Worm (Caenorhabditis elegans): ENCODE data around the gene acbp-5.

- TF ChIP-seq egl-44 (GFP tag; IDR thresholded peaks at IDR 0.05), result no peak
- TF ChIP-seq let-607 (tag; optimal IDR thresholded peaks at IDR 0.05), result no peak
- no peak for TF ChIP-seq sdz-38 (tag; optimal IDR thresholded peaks at IDR 0.05)
- no peak for TF ChIP-seq nhr-80 (tag; optimal IDR thresholded peaks at IDR 0.05)
- no peak for TF ChIP-seq nhr-120 (GFP tag; IDR thresholded peaks at IDR 0.05)
- TF ChIP-seq F55B11.4 (tag; optimal IDR thresholded peaks at IDR 0.05; ENCODE audit: borderline replicate concordance, insufficient read depth), result no peak
- TF ChIP-seq bed-1 (GFP tag; IDR thresholded peaks at IDR 0.05), result no peak
- no peak for TF ChIP-seq ama-1 (optimal IDR thresholded peaks at IDR 0.05)
- TF ChIP-seq ama-1 (GFP tag; optimal IDR thresholded peaks at IDR 0.05), result no peak
- no peak for TF ChIP-seq attf-6 (GFP tag; IDR thresholded peaks at IDR 0.05)
- no peak for TF ChIP-seq Y53F4B.3 (GFP tag; IDR thresholded peaks at IDR 0.05)
- no peak for TF ChIP-seq ztf-26 (tag; optimal IDR thresholded peaks at IDR 0.05)
- no peak for TF ChIP-seq T07F8.4 (tag; optimal IDR thresholded peaks at IDR 0.05)
- no peak for TF ChIP-seq dpl-1 (GFP tag; optimal IDR thresholded peaks at IDR 0.05)
Measured at ce11 chrIII:13660123-13660522, 18.6 kb upstream of the acbp-5 start.

Measured in whole organism, young adult.